Worm (Caenorhabditis elegans) whole organism, mixed stage, embryonic: ENCODE data around the gene K12H6.7.

ENCODE experiments used
- M03D4.4 ChIP-seq: sonication (generic microtip); optimal IDR thresholded peaks from 2 replicates; lab custom pipeline; 2017; ENCODE audit warnings: mild to moderate bottlenecking, missing genetic modification characterization, missing compliant biosample characterization
- bed-3 ChIP-seq: fragments of 200-800 bp; sonication (Bioruptor generic); optimal IDR thresholded peaks from 3 replicates; lab custom pipeline; 2018; ENCODE audit warnings: mild to moderate bottlenecking, missing genetic modification characterization, moderate library complexity, missing compliant biosample characterization
- blmp-1 ChIP-seq: fragments of 150-350 bp; optimal IDR thresholded peaks from 2 replicates; lab custom pipeline; 2014; ENCODE audit warnings: missing biosample characterization, missing genetic modification characterization
- ceh-39 ChIP-seq: fragments of 150-350 bp; optimal IDR thresholded peaks from 2 replicates; lab custom pipeline; 2014; ENCODE audit warnings: missing biosample characterization, missing genetic modification characterization
- ceh-43 ChIP-seq: fragments of 200-800 bp; sonication (Bioruptor generic); optimal IDR thresholded peaks from 2 replicates; lab custom pipeline; 2018; ENCODE audit warnings: mild to moderate bottlenecking, missing genetic modification characterization, moderate library complexity, missing compliant biosample characterization
- ceh-83 ChIP-seq: fragments of 200-800 bp; sonication (Bioruptor generic); optimal IDR thresholded peaks from 2 replicates; lab custom pipeline; 2018; ENCODE audit warnings: mild to moderate bottlenecking, missing genetic modification characterization, missing compliant biosample characterization
- cnd-1 ChIP-seq: fragments of 200-800 bp; sonication (Bioruptor generic); optimal IDR thresholded peaks from 2 replicates; lab custom pipeline; 2018; ENCODE audit warnings: mild to moderate bottlenecking, missing genetic modification characterization, missing compliant biosample characterization
- drap-1 ChIP-seq: fragments of 200-800 bp; sonication (Bioruptor generic); optimal IDR thresholded peaks from 3 replicates; lab custom pipeline; 2018; ENCODE audit warnings: mild to moderate bottlenecking, missing genetic modification characterization, missing compliant biosample characterization
- elt-3 ChIP-seq: fragments of 150-350 bp; optimal IDR thresholded peaks from 2 replicates; lab custom pipeline; 2014; ENCODE audit warnings: missing biosample characterization, missing genetic modification characterization
- flh-1 ChIP-seq: fragments of 200-800 bp; sonication (Bioruptor generic); optimal IDR thresholded peaks from 2 replicates; lab custom pipeline; 2018; ENCODE audit warnings: mild to moderate bottlenecking, missing genetic modification characterization, moderate library complexity, missing compliant biosample characterization
- ham-2 ChIP-seq: fragments of 200-800 bp; sonication (Bioruptor generic); optimal IDR thresholded peaks from 2 replicates; lab custom pipeline; 2018; ENCODE audit warnings: mild to moderate bottlenecking, missing genetic modification characterization, missing compliant biosample characterization
- hlh-1 ChIP-seq: fragments of 150-350 bp; optimal IDR thresholded peaks from 2 replicates; lab custom pipeline; 2014; ENCODE audit warnings: missing biosample characterization, missing genetic modification reagents, missing genetic modification characterization
- lin-13 ChIP-seq: fragments of 150-350 bp; optimal IDR thresholded peaks from 2 replicates; lab custom pipeline; 2014; ENCODE audit warnings: missing biosample characterization, missing genetic modification characterization
- lin-32 ChIP-seq: fragments of 200-800 bp; sonication (Bioruptor generic); optimal IDR thresholded peaks from 2 replicates; lab custom pipeline; 2018; ENCODE audit warnings: mild to moderate bottlenecking, missing genetic modification characterization, missing compliant biosample characterization
- lsy-2 ChIP-seq: fragments of 150-350 bp; optimal IDR thresholded peaks from 2 replicates; lab custom pipeline; 2014; ENCODE audit warnings: missing biosample characterization, missing genetic modification characterization
- mab-5 ChIP-seq: fragments of 150-350 bp; optimal IDR thresholded peaks from 2 replicates; lab custom pipeline; 2014; ENCODE audit warnings: missing biosample characterization, missing genetic modification characterization
- mep-1 ChIP-seq: fragments of 150-350 bp; optimal IDR thresholded peaks from 2 replicates; lab custom pipeline; 2017; ENCODE audit warnings: missing biosample characterization, missing genetic modification reagents, missing genetic modification characterization, inconsistent platforms
- mls-2 ChIP-seq: sonication (generic microtip); optimal IDR thresholded peaks from 2 replicates; lab custom pipeline; 2016; ENCODE audit warnings: mild to moderate bottlenecking, missing genetic modification characterization, moderate library complexity, missing compliant biosample characterization
- nhr-12 ChIP-seq: fragments of 150-350 bp; optimal IDR thresholded peaks from 2 replicates; lab custom pipeline; 2014; ENCODE audit warnings: missing biosample characterization, missing genetic modification characterization
- nhr-2 ChIP-seq: fragments of 150-350 bp; optimal IDR thresholded peaks from 2 replicates; lab custom pipeline; 2014; ENCODE audit warnings: missing biosample characterization, missing genetic modification characterization
- nhr-237 ChIP-seq: fragments of 150-350 bp; optimal IDR thresholded peaks from 2 replicates; lab custom pipeline; 2014; ENCODE audit warnings: missing biosample characterization, missing genetic modification characterization
- nhr-28 ChIP-seq: fragments of 150-350 bp; optimal IDR thresholded peaks from 2 replicates; lab custom pipeline; 2014; ENCODE audit warnings: missing biosample characterization, missing genetic modification characterization
- nhr-76 ChIP-seq: sonication (generic microtip); optimal IDR thresholded peaks from 2 replicates; lab custom pipeline; 2017; ENCODE audit warnings: missing biosample characterization, missing genetic modification characterization
- pha-4 ChIP-seq: fragments of 150-350 bp; optimal IDR thresholded peaks from 2 replicates; lab custom pipeline; 2018; ENCODE audit warnings: missing biosample characterization, missing genetic modification reagents, missing genetic modification characterization
- sem-2 ChIP-seq: fragments of 200-800 bp; sonication (Bioruptor generic); optimal IDR thresholded peaks from 2 replicates; lab custom pipeline; 2018; ENCODE audit warnings: mild to moderate bottlenecking, missing genetic modification characterization, missing compliant biosample characterization
- sptf-1 ChIP-seq: sonication (generic microtip); optimal IDR thresholded peaks from 2 replicates; lab custom pipeline; 2017; ENCODE audit warnings: mild to moderate bottlenecking, missing genetic modification characterization, moderate library complexity, missing compliant biosample characterization
- unc-120 ChIP-seq: sonication (generic microtip); optimal IDR thresholded peaks from 2 replicates; lab custom pipeline; 2017; ENCODE audit warnings: missing genetic modification characterization, missing compliant biosample characterization; ENCODE audit not compliant: poor library complexity, severe bottlenecking
- unc-39 ChIP-seq: fragments of 150-350 bp; optimal IDR thresholded peaks from 2 replicates; lab custom pipeline; 2014; ENCODE audit warnings: missing biosample characterization, missing genetic modification characterization
- unc-62 ChIP-seq: fragments of 150-350 bp; optimal IDR thresholded peaks from 2 replicates; lab custom pipeline; 2014; ENCODE audit warnings: missing biosample characterization, missing genetic modification reagents, missing genetic modification characterization
- zip-8 ChIP-seq: fragments of 150-350 bp; optimal IDR thresholded peaks from 2 replicates; lab custom pipeline; 2014; ENCODE audit warnings: missing biosample characterization, missing genetic modification characterization
- ztf-11 ChIP-seq: fragments of 150-350 bp; optimal IDR thresholded peaks from 2 replicates; lab custom pipeline; 2014; ENCODE audit warnings: missing biosample characterization, missing genetic modification characterization

The K12H6.7 gene

DNA sequence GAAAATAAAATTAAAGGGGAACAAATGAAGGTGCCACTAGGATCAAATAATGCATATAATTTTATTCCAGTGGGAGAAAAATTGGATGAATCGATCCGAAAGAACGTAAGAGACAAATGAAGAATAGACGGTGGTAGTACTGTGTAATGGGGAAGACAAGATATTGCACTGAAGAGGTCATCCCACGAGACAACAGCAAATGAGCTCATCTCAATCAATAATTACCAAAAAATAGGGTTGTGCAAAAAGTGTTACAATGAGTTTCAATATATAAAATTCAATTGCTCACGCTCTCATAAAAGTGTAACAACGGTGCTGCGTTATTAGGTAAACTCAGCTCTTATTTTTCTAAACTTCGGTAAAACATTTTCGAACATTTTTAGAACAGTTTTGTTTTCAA, at the start of gene K12H6.7:
TSS of gene K12H6.7 (minus strand) at position 101 of the 400 bp plus-strand sequence.
- TF ChIP-seq bed-3 (GFP tag; lab: Kevin White, UChicago) (no peak), nhr-28 (tag; lab: Kevin White, UChicago) (no peak), ceh-83 (no peak), nhr-76 (tag; lab: Kevin White, UChicago) (no peak), nhr-237 (tag; lab: Kevin White, UChicago) (no peak), cnd-1 (no peak), hlh-1 (no peak), sptf-1 (no peak)

DNA sequence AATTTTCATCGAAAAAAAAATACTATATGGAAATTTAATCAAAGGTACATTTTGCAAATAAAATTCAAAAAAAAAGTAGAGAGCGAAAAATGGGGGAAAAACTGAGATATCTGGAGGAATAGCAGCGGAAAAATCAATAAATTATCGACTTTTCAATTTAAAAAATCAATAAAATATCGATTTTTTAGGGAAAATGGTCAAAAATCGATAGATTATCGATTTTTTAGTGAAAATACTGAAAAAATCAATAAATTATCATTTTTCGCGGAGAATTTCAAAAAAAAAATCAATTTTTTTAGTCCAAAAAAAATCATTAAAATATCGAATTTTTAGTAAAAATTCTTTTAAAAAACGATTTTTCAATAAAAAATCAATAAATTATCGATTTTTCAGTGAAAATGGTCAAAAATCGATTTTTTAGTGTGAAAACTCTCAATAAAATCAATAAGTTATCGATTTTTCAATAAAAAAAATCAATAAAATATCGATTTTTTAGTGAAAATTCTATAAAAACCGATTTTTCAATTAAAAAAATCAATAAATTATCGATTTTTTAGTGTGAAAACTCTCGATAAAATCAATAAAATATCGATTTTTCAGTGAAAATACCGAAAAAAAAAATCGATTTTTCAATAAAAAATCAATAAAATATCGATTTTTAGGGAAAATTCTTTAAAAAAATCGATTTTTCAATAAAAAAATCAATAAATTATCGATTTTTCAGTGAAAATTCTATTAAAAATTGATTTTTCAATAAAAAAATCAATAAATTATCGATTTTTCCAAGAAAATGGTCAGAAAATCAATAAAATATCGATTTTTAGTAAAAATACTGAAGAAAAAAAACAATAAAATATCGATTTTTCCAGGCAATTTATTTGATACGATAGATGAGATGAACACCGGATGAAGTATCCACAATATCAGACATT, 49.0 kb upstream of the K12H6.7 start:
- TF ChIP-seq ham-2 (GFP tag; lab: Kevin White, UChicago) (no peak), nhr-76 (tag; lab: Kevin White, UChicago) (no peak), nhr-28 (tag; lab: Kevin White, UChicago) (no peak), lsy-2 (tag; lab: Kevin White, UChicago) (no peak), hlh-1 (no peak), blmp-1 (no peak)

DNA sequence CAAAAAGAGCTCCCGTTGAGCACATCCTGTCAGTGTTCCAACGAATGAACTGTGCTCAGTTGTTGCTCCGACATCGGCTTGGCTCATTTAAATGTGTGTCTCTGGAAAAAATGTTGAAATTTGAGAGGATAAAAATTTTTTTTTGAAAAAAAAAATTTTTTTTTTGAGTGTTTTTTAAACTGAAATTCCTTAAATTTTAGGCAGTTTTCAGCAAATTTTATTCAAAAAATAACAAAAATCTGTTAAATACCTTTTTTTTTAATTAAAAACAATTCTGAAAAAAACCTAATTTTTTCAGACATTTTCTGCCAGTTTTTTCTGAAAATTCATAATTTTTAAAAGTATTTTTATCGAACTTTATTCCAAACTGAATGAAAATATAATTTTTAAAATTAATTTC, 48.1 kb upstream of the K12H6.7 start, which contains the start of gene pigw-1:
TSS of gene pigw-1 (minus strand) at position 101 of the 400 bp plus-strand sequence.
- TF ChIP-seq lsy-2 (tag; lab: Kevin White, UChicago) (no peak), bed-3 (GFP tag; lab: Kevin White, UChicago) (no peak), drap-1 (GFP tag; lab: Kevin White, UChicago) (no peak), ceh-39 (no peak), nhr-76 (tag; lab: Kevin White, UChicago) (no peak), ham-2 (GFP tag; lab: Kevin White, UChicago) (no peak), M03D4.4 (tag; lab: Kevin White, UChicago) (no peak)

DNA sequence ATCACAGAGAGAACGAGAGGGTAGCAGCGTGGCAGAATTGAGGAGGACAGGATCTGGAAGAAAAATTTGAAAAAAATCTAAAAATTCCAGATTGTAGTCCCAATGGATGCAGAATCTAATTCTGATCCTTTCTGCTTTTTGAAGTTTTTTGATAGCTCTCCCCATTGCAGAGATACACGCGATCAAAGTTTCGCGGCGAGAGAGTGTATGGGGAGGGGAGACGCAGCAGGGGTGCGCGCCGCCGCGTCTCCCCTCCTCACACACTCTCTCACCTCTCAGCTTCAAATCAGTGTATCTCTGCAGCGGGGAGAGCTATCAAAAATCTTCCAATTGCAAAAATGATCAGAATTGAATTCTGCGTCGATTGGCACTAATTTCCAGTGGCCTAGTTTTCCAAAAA, 44.3 kb upstream of the K12H6.7 start:
- TF ChIP-seq pha-4: no peak
- no peak for TF ChIP-seq lin-13
- no peak for TF ChIP-seq sem-2
- no peak for TF ChIP-seq unc-62 (GFP tag; lab: Kevin White, UChicago)
- no peak for TF ChIP-seq nhr-76 (tag; lab: Kevin White, UChicago)
- TF ChIP-seq drap-1 (GFP tag; lab: Kevin White, UChicago): no peak
- TF ChIP-seq sptf-1: no peak
- no peak for TF ChIP-seq nhr-237 (tag; lab: Kevin White, UChicago)
- TF ChIP-seq ceh-43 (GFP tag; lab: Kevin White, UChicago): no peak
- no peak for TF ChIP-seq mab-5
- TF ChIP-seq ztf-11 (tag; lab: Kevin White, UChicago): no peak
- TF ChIP-seq cnd-1: no peak
- no peak for TF ChIP-seq mls-2 (tag; lab: Kevin White, UChicago)
- TF ChIP-seq lsy-2 (tag; lab: Kevin White, UChicago): no peak
- no peak for TF ChIP-seq unc-120 (tag; lab: Kevin White, UChicago)
- TF ChIP-seq hlh-1: no peak
- TF ChIP-seq nhr-2 (tag; lab: Kevin White, UChicago): no peak
- TF ChIP-seq flh-1 (GFP tag; lab: Kevin White, UChicago): no peak
- no peak for TF ChIP-seq unc-39 (tag; lab: Kevin White, UChicago)
- no peak for TF ChIP-seq nhr-12 (tag; lab: Kevin White, UChicago)

DNA sequence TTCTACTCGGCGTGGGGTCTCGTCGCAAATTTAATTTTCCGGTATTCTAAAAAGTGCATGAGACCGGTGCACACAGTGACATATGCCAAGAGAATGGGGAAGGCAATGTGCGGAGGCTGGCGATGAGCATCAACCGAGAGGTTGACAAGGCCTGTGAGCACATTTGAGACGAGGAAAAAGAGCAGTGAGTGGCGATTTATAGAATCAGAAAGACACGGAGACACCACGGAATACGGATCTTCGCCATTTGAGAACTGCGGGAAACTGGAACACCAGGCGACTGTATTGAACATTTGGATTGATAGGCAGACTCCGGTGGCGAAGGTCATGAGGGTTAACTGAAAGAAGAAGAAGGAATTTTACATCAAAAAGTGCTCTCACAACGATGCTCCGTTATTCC, 42.2 kb upstream of the K12H6.7 start:
- TF ChIP-seq mls-2 (tag; lab: Kevin White, UChicago): no peak
- no peak for TF ChIP-seq ztf-11 (tag; lab: Kevin White, UChicago)
- TF ChIP-seq ceh-43 (GFP tag; lab: Kevin White, UChicago): no peak
- no peak for TF ChIP-seq sptf-1
- no peak for TF ChIP-seq unc-62 (GFP tag; lab: Kevin White, UChicago)
- no peak for TF ChIP-seq drap-1 (GFP tag; lab: Kevin White, UChicago)
- no peak for TF ChIP-seq flh-1 (GFP tag; lab: Kevin White, UChicago)
- TF ChIP-seq mep-1: no peak
- TF ChIP-seq nhr-237 (tag; lab: Kevin White, UChicago): no peak
- TF ChIP-seq ceh-83: no peak
- TF ChIP-seq nhr-76 (tag; lab: Kevin White, UChicago): no peak
- TF ChIP-seq lin-13: no peak
- no peak for TF ChIP-seq ham-2 (GFP tag; lab: Kevin White, UChicago)
- TF ChIP-seq cnd-1: no peak
- TF ChIP-seq pha-4: no peak
- TF ChIP-seq zip-8 (tag; lab: Kevin White, UChicago): no peak
- no peak for TF ChIP-seq bed-3 (GFP tag; lab: Kevin White, UChicago)
- TF ChIP-seq nhr-28 (tag; lab: Kevin White, UChicago): no peak
- no peak for TF ChIP-seq elt-3
- no peak for TF ChIP-seq lin-32 (GFP tag; lab: Kevin White, UChicago)
